Fruit fly (Drosophila melanogaster): ENCODE measurements around the gene CG44098.
A peak's percentile ranks its signal among the peaks of the same experiment; 100 is the strongest.

Gene CG44098

DNA sequence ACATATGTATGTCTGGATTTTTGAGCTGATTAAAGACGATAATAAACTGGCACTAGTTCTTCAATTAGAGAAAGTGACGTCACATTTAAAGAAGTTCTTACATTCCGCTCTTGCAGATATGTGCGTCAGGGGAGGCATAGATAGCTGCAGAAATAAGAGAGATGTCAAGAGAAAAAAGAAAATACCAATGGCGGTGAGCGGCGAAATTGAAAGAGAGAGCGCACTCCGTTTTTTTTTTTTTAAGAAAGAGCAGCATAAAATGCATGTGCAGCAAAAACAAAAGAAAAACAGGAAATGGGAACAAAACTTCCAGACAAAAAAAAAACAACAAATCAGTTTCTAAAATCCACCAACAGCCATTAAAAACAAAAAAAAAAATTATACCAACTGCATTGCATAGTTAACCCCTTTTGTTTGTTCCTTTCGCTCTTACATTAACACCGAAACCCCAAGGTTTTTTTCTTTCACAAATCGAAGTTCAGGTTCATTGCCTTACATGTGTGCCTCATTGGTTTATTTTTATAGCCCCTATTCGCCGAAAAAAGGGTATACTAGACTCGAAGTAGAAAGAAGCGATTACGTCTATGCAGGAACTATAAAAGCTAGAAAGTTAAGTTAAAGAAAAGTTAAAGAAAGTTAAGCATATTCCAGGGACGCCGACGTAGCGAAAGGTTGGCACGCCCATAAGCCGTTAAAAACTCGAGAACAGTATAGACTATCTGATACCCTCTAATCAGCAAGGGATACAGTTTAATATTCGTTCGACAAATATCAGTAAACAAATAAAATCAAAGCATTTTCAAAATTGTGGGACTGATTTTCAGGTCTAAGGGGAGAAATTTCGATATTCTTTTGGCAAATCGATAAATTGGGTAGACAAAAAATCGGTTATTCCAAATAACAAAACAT lies 32.2 kb downstream of the CG44098 start (continued):
- TF ChIP-seq stwl (tag; optimal IDR thresholded peaks at IDR 0.05) (peak; percentile 26), tna (GFP tag; IDR thresholded peaks at IDR 0.05; ENCODE audit: partially characterized antibody) (peak; percentile 83), chinmo (GFP tag; IDR thresholded peaks at IDR 0.05; ENCODE audit: partially characterized antibody) (0 out of 4 replicates have a peak, but pooled peaks have one; percentile 32), sd (tag; optimal IDR thresholded peaks at IDR 0.05) (peak; percentile 70), pros (GFP tag; optimal IDR thresholded peaks at IDR 0.05) (peak; percentile 92)

DNA sequence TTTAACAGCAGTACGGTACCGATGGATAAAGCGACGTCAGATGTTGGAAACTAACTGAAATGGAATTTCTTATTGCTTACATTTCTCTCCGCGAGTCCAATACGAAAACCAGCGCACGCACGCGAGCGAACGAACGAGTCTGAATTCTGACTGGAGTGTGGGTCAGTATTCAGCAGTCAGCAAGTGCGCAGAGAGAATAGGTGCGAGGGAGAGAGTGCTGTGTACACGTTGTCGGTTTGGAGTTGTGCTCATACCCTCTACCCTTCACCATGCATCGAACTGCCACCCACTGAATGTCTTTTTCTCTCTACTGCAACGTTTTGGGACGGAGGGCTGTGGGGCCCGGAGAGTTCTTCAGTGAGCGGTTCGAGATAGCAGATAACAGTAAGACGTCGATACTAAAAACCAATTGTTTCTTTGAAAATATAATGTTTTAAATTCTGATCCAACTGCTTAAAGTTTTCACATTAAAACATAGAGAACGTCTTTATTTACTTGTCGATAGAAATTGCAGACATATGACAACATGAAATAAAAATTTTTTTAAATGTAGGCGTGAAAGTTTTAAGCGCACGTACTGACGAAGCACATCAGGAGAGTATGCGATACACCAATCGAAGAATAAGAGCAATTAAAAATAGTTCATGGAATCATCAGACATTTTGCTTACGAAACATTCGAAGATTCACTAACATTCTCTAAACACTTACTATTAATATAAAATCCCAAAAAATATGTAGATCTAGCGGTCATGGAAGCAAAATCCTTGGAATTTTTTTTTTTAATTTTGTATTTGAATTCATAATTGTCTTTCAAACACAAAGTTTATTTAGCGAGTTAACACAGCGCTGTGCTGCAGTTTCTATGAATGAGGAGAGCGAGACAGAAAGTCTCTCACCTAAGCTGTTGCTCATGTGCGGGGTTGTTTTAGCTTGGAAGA lies 33.2 kb downstream of the CG44098 start:
- TF ChIP-seq CG17385 (GFP tag; optimal IDR thresholded peaks at IDR 0.05) (peak; percentile 85), yki (optimal IDR thresholded peaks at IDR 0.05) (peak; percentile 65), hbn (GFP tag; IDR thresholded peaks at IDR 0.05; ENCODE audit: partially characterized antibody) (no peak), CG2202 (tag; optimal IDR thresholded peaks at IDR 0.05) (peak; percentile 32), lilli (GFP tag; optimal IDR thresholded peaks at IDR 0.05) (peak; percentile 90), toy (GFP tag; IDR thresholded peaks at IDR 0.05) (no peak), Six4 (GFP tag; optimal IDR thresholded peaks at IDR 0.05) (peak; percentile 89), ATbp (GFP tag; optimal IDR thresholded peaks at IDR 0.05) (peak; percentile 80), CG10209 (GFP tag; optimal IDR thresholded peaks at IDR 0.05) (peak; percentile 88), CG4404 (GFP tag; IDR thresholded peaks at IDR 0.05) (no peak), tna (GFP tag; IDR thresholded peaks at IDR 0.05; ENCODE audit: partially characterized antibody) (no peak), Lhr (GFP tag; optimal IDR thresholded peaks at IDR 0.05) (peak; percentile 47), amos (GFP tag; IDR thresholded peaks at IDR 0.05; ENCODE audit: partially characterized antibody) (no peak), scrt (GFP tag; optimal IDR thresholded peaks at IDR 0.05) (peak; percentile 66), CG10366 (GFP tag; IDR thresholded peaks at IDR 0.05) (no peak), caup (GFP tag; optimal IDR thresholded peaks at IDR 0.05; ENCODE audit: severe bottlenecking) (peak; percentile 77), ato (GFP tag; IDR thresholded peaks at IDR 0.05; ENCODE audit: partially characterized antibody) (no peak), org-1 (GFP tag; optimal IDR thresholded peaks at IDR 0.05) (peak; percentile 83), Mad (GFP tag; optimal IDR thresholded peaks at IDR 0.05) (peak; percentile 79), CG4360 (GFP tag; IDR thresholded peaks at IDR 0.05) (no peak), CG1647 (GFP tag; optimal IDR thresholded peaks at IDR 0.05) (peak; percentile 67), rib (GFP tag; IDR thresholded peaks at IDR 0.05) (no peak), CG12942 (GFP tag; optimal IDR thresholded peaks at IDR 0.05) (peak; percentile 75), CG3281 (GFP tag; optimal IDR thresholded peaks at IDR 0.05) (peak; percentile 83), CG12744 (GFP tag; optimal IDR thresholded peaks at IDR 0.05) (peak; percentile 59), tap (tag; optimal IDR thresholded peaks at IDR 0.05) (peak; percentile 36), esg (GFP tag; conservative IDR thresholded peaks at IDR 0.05) (no peak), Optix (GFP tag; IDR thresholded peaks at IDR 0.05) (no peak), CG34376 (GFP tag; optimal IDR thresholded peaks at IDR 0.05) (no peak), CG31224 (GFP tag; IDR thresholded peaks at IDR 0.05) (no peak), Oli (tag; optimal IDR thresholded peaks at IDR 0.05) (peak; percentile 92), CG31365 (tag; optimal IDR thresholded peaks at IDR 0.05) (no peak), dan (GFP tag; IDR thresholded peaks at IDR 0.05) (no peak), CG5953 (GFP tag; IDR thresholded peaks at IDR 0.05) (no peak), CG15011 (GFP tag; optimal IDR thresholded peaks at IDR 0.05) (peak; percentile 78), Trl (optimal IDR thresholded peaks at IDR 0.05) (peak; percentile 90 to 93), Trl (GFP tag; optimal IDR thresholded peaks at IDR 0.05) (peak; percentile 45), gcm2 (GFP tag; optimal IDR thresholded peaks at IDR 0.05) (no peak), crp (GFP tag; optimal IDR thresholded peaks at IDR 0.05) (peak in 1 of 2 experiments; percentile 45), CG13123 (GFP tag; optimal IDR thresholded peaks at IDR 0.05) (peak; percentile 73), Atf6 (GFP tag; IDR thresholded peaks at IDR 0.05) (no peak)
